Worm (Caenorhabditis elegans) whole organism, L4 larva: ENCODE data around the gene ccch-1.

Source experiments
- egl-43 ChIP-seq: fragments of 200-800 bp; sonication (Bioruptor generic); IDR thresholded peaks from 2 replicates; pipeline ENCODE4 v1.3.6; 2022; ENCODE audit warnings: missing genetic modification reagents, missing genetic modification characterization, missing compliant biosample characterization
- hmg-1.1 ChIP-seq: fragments of 200-800 bp; sonication (Bioruptor generic); IDR thresholded peaks from 2 replicates; pipeline ENCODE4 v1.3.6; 2022; ENCODE audit warnings: missing genetic modification reagents, missing genetic modification characterization, missing compliant biosample characterization
- lin-39 ChIP-seq: fragments of 150-350 bp; optimal IDR thresholded peaks from 2 replicates; lab custom pipeline; 2014; ENCODE audit warnings: missing biosample characterization, missing genetic modification reagents, missing genetic modification characterization
- nhr-237 ChIP-seq: sonication (generic microtip); optimal IDR thresholded peaks from 2 replicates; lab custom pipeline; 2017; ENCODE audit warnings: missing biosample characterization, missing genetic modification characterization
- pqm-1 ChIP-seq: sonication (generic microtip); optimal IDR thresholded peaks from 2 replicates; lab custom pipeline; 2017; ENCODE audit warnings: missing biosample characterization, missing genetic modification characterization
- set-16 ChIP-seq: fragments of 200-800 bp; sonication (Bioruptor generic); IDR thresholded peaks from 2 replicates; pipeline ENCODE4 v1.3.6; 2022; ENCODE audit warnings: missing genetic modification reagents, missing genetic modification characterization, missing compliant biosample characterization
- spr-1 ChIP-seq: sonication (generic microtip); optimal IDR thresholded peaks from 2 replicates; lab custom pipeline; 2016; ENCODE audit warnings: mild to moderate bottlenecking, missing genetic modification characterization, missing compliant biosample characterization
- unc-62 ChIP-seq, 3 experiments: fragments of 150-350 bp in 1 of 3; sonication (generic microtip); optimal IDR thresholded peaks in 2 of 3; peaks in 1 of 3; 1 replicate in 1 of 3; 2 replicates in 2 of 3; lab custom pipeline; 2014 to 2017; ENCODE audit warnings: missing biosample characterization in 3 of 3, missing genetic modification characterization in 3 of 3, missing genetic modification reagents in 3 of 3, missing genotype in 1 of 3

- TF ChIP-seq set-16 (GFP tag; lab: Robert Waterston, UW): no peak
- TF ChIP-seq egl-43 (GFP tag; lab: Robert Waterston, UW): no peak
- TF ChIP-seq spr-1 (tag; lab: Kevin White, UChicago): no peak
- no peak for TF ChIP-seq lin-39 (tag; lab: Kevin White, UChicago)
- no peak for TF ChIP-seq nhr-237 (tag; lab: Kevin White, UChicago)
- no peak for TF ChIP-seq unc-62 (GFP tag; optimal IDR thresholded peaks at IDR 0.05 in 1 of 2; lab: Kevin White, UChicago)
- TF ChIP-seq unc-62 (tag; optimal IDR thresholded peaks at IDR 0.05; lab: Kevin White, UChicago): no peak
- no peak for TF ChIP-seq pqm-1 (tag; lab: Kevin White, UChicago)
- no peak for TF ChIP-seq hmg-1.1 (GFP tag; lab: Robert Waterston, UW)
Measured at ce11 chrV:11527531-11527930, at the start of gene ccch-1.
